Worm (Caenorhabditis elegans) whole organism, late embryonic: Measurements from ENCODE around the gene K07E1.1.

Experiments
- C08G9.2 ChIP-seq: sonication (generic microtip); optimal IDR thresholded peaks from 2 replicates; lab custom pipeline; 2016; ENCODE audit warnings: mild to moderate bottlenecking, missing genetic modification characterization, moderate library complexity, missing compliant biosample characterization
- C38D4.7 ChIP-seq: fragments of 200-800 bp; sonication (Bioruptor generic); optimal IDR thresholded peaks from 2 replicates; lab custom pipeline; 2018; ENCODE audit warnings: mild to moderate bottlenecking, missing genetic modification characterization, moderate library complexity, missing compliant biosample characterization
- F13H6.1 ChIP-seq: sonication (generic microtip); optimal IDR thresholded peaks from 2 replicates; lab custom pipeline; 2016; ENCODE audit warnings: missing genetic modification characterization, missing compliant biosample characterization
- K02D7.2 ChIP-seq: sonication (generic microtip); optimal IDR thresholded peaks from 2 replicates; lab custom pipeline; 2017; ENCODE audit warnings: mild to moderate bottlenecking, missing genetic modification characterization, missing compliant biosample characterization
- K09A11.1 ChIP-seq: sonication (generic microtip); optimal IDR thresholded peaks from 2 replicates; lab custom pipeline; 2017; ENCODE audit warnings: antibody characterized with exemption, mild to moderate bottlenecking, missing genetic modification characterization, missing compliant biosample characterization; ENCODE audit not compliant: insufficient read depth
- Y22D7AL.16 ChIP-seq: sonication (generic microtip); optimal IDR thresholded peaks from 2 replicates; lab custom pipeline; 2016; ENCODE audit warnings: missing genetic modification characterization, missing compliant biosample characterization
- ama-1 ChIP-seq: fragments of 150-350 bp; optimal IDR thresholded peaks from 2 replicates; lab custom pipeline; 2014
- ceh-2 ChIP-seq: sonication (generic microtip); optimal IDR thresholded peaks from 2 replicates; lab custom pipeline; 2016; ENCODE audit warnings: missing genotype, missing genetic modification characterization, missing compliant biosample characterization
- ceh-22 ChIP-seq: sonication (generic microtip); optimal IDR thresholded peaks from 2 replicates; lab custom pipeline; 2017; ENCODE audit warnings: missing biosample characterization, missing genetic modification characterization
- ceh-24 ChIP-seq: sonication (generic microtip); optimal IDR thresholded peaks from 2 replicates; lab custom pipeline; 2016; ENCODE audit warnings: mild to moderate bottlenecking, missing genetic modification characterization, missing compliant biosample characterization
- ceh-45 ChIP-seq: fragments of 200-800 bp; sonication (Bioruptor generic); IDR thresholded peaks from 2 replicates; pipeline ENCODE4 v1.3.6; 2022; ENCODE audit warnings: missing genetic modification reagents, missing genetic modification characterization, missing compliant biosample characterization
- ceh-48 ChIP-seq: sonication (generic microtip); optimal IDR thresholded peaks from 2 replicates; lab custom pipeline; 2016; ENCODE audit warnings: missing genetic modification characterization, inconsistent platforms, missing compliant biosample characterization
- ceh-6 ChIP-seq: fragments of 200-800 bp; sonication (Bioruptor generic); optimal IDR thresholded peaks from 2 replicates; lab custom pipeline; 2018; ENCODE audit warnings: mild to moderate bottlenecking, missing genetic modification characterization, missing compliant biosample characterization
- ceh-9 ChIP-seq: sonication (generic microtip); optimal IDR thresholded peaks from 2 replicates; lab custom pipeline; 2016; ENCODE audit warnings: mild to moderate bottlenecking, missing genetic modification characterization, inconsistent platforms, missing compliant biosample characterization
- elt-2 ChIP-seq: sonication (generic microtip); optimal IDR thresholded peaks from 2 replicates; lab custom pipeline; 2016; ENCODE audit warnings: missing genetic modification reagents, missing genetic modification characterization, missing compliant biosample characterization
- elt-4 ChIP-seq: sonication (generic microtip); optimal IDR thresholded peaks from 2 replicates; lab custom pipeline; 2016; ENCODE audit warnings: missing genetic modification characterization, missing compliant biosample characterization
- ets-4 ChIP-seq: sonication (generic microtip); optimal IDR thresholded peaks from 2 replicates; lab custom pipeline; 2016; ENCODE audit warnings: missing genetic modification characterization, missing compliant biosample characterization
- fkh-6 ChIP-seq: sonication (generic microtip); optimal IDR thresholded peaks from 2 replicates; lab custom pipeline; 2016; ENCODE audit warnings: missing genetic modification characterization, missing compliant biosample characterization
- hlh-6 ChIP-seq: sonication (generic microtip); optimal IDR thresholded peaks from 2 replicates; lab custom pipeline; 2016; ENCODE audit warnings: missing genotype, missing genetic modification characterization, missing compliant biosample characterization
- hlh-8 ChIP-seq: sonication (generic microtip); optimal IDR thresholded peaks from 2 replicates; lab custom pipeline; 2016; ENCODE audit warnings: missing genotype, missing genetic modification characterization, missing compliant biosample characterization
- lim-6 ChIP-seq: sonication (generic microtip); optimal IDR thresholded peaks from 2 replicates; lab custom pipeline; 2016; ENCODE audit warnings: missing genetic modification characterization, missing compliant biosample characterization
- mec-3 ChIP-seq: sonication (generic microtip); optimal IDR thresholded peaks from 2 replicates; lab custom pipeline; 2016; ENCODE audit warnings: borderline replicate concordance, missing genetic modification characterization, missing compliant biosample characterization
- nfya-1 ChIP-seq: sonication (generic microtip); optimal IDR thresholded peaks from 2 replicates; lab custom pipeline; 2017; ENCODE audit warnings: missing genetic modification characterization, mild to moderate bottlenecking, missing compliant biosample characterization, antibody characterized with exemption, moderate library complexity
- nhr-11 ChIP-seq: fragments of 150-350 bp; optimal IDR thresholded peaks from 2 replicates; lab custom pipeline; 2014; ENCODE audit warnings: missing biosample characterization, missing genetic modification characterization
- nhr-232 ChIP-seq: sonication (generic microtip); optimal IDR thresholded peaks from 2 replicates; lab custom pipeline; 2016; ENCODE audit warnings: missing genetic modification characterization, missing compliant biosample characterization
- npax-4 ChIP-seq: sonication (generic microtip); optimal IDR thresholded peaks from 2 replicates; lab custom pipeline; 2016; ENCODE audit warnings: missing genetic modification characterization, missing compliant biosample characterization
- pha-4 ChIP-seq: fragments of 150-350 bp; optimal IDR thresholded peaks from 2 replicates; lab custom pipeline; 2018; ENCODE audit warnings: missing biosample characterization, missing genetic modification reagents, missing genetic modification characterization
- ref-2 ChIP-seq: sonication (generic microtip); optimal IDR thresholded peaks from 2 replicates; lab custom pipeline; 2016; ENCODE audit warnings: missing genetic modification characterization, missing compliant biosample characterization
- rnt-1 ChIP-seq: sonication (generic microtip); optimal IDR thresholded peaks from 2 replicates; lab custom pipeline; 2016; ENCODE audit warnings: missing genetic modification characterization, missing compliant biosample characterization
- tbx-2 ChIP-seq: sonication (generic microtip); optimal IDR thresholded peaks from 2 replicates; lab custom pipeline; 2016; ENCODE audit warnings: missing genetic modification characterization, missing compliant biosample characterization
- ttx-3 ChIP-seq: sonication (generic microtip); optimal IDR thresholded peaks from 2 replicates; lab custom pipeline; 2016; ENCODE audit warnings: missing genetic modification reagents, missing genetic modification characterization, missing compliant biosample characterization
- unc-3 ChIP-seq, 2 experiments: fragments of 200-800 bp in 1 of 2; sonication (Bioruptor generic) in 1 of 2; sonication (generic microtip) in 1 of 2; conservative IDR thresholded peaks in 1 of 2; optimal IDR thresholded peaks in 1 of 2; 2 replicates each; pipeline versions ENCODE4 v1.3.6 to Lab custom; 2016 to 2022; ENCODE audit warnings: missing compliant biosample characterization in 2 of 2, missing genetic modification characterization in 2 of 2, missing genetic modification reagents in 1 of 2
- unc-86 ChIP-seq: sonication (generic microtip); optimal IDR thresholded peaks from 2 replicates; lab custom pipeline; 2016; ENCODE audit warnings: missing genetic modification characterization, missing compliant biosample characterization
- ztf-16 ChIP-seq: sonication (generic microtip); optimal IDR thresholded peaks from 2 replicates; lab custom pipeline; 2017; ENCODE audit warnings: missing genetic modification characterization, missing compliant biosample characterization

Gene K07E1.1

ce11 chrII:4527800-4528199, 23.1 kb upstream of the K07E1.1 start, which contains the start of gene sra-35:
Gene sra-35 (minus strand): TSS chrII:4527900.
- no peak for TF ChIP-seq nhr-232 (tag; lab: Kevin White, UChicago)
- TF ChIP-seq rnt-1 (tag; lab: Kevin White, UChicago) = no peak
- no peak for TF ChIP-seq ceh-24 (tag; lab: Kevin White, UChicago)
- TF ChIP-seq ceh-22 (tag; lab: Kevin White, UChicago) = no peak
- no peak for TF ChIP-seq unc-86 (tag; lab: Kevin White, UChicago)
- no peak for TF ChIP-seq pha-4 (tag; lab: Kevin White, UChicago)
- no peak for TF ChIP-seq tbx-2 (tag; lab: Kevin White, UChicago)
- no peak for TF ChIP-seq ama-1
- TF ChIP-seq ztf-16 (tag; lab: Kevin White, UChicago) = no peak
- no peak for TF ChIP-seq ttx-3 (tag; lab: Kevin White, UChicago)
- TF ChIP-seq C08G9.2 (tag; lab: Kevin White, UChicago) = no peak
- TF ChIP-seq F13H6.1 (tag; lab: Kevin White, UChicago) = no peak
- TF ChIP-seq ceh-45 (GFP tag; lab: Robert Waterston, UW) = no peak
- no peak for TF ChIP-seq npax-4
- TF ChIP-seq Y22D7AL.16 = no peak
- no peak for TF ChIP-seq nfya-1

ce11 chrII:4531880-4532279, 19.0 kb upstream of the K07E1.1 start, which contains the start of gene sra-32:
Gene sra-32 (minus strand): TSS chrII:4531980.
- TF ChIP-seq lim-6 (tag; lab: Kevin White, UChicago) (no peak), ztf-16 (tag; lab: Kevin White, UChicago) (no peak)

DNA sequence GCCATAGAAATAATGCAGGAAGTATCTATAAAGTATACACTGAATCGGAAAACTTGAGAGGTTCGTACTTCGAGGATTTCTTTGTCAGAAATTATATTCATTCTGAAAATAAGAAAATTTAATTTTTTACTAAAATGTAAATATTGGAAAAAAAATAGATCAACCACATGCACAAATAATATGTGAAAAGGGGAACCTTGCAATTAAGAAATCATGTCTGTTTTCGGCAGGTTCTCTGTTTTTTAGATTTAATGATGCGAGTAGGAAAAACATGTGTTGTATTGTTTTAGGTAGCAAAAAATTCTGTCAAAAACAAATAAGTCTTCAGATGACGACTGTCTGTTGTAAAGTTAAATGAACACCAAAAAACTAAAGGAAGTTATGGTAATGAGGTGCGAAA, 13.7 kb upstream of the K07E1.1 start, which contains the start of gene sra-33:
Gene sra-33, minus strand, starts transcription at position 101 of the 400 bp plus-strand sequence.
- no peak for TF ChIP-seq ets-4
- no peak for TF ChIP-seq ceh-2
- TF ChIP-seq ceh-48 (tag; lab: Kevin White, UChicago) = no peak
- no peak for TF ChIP-seq hlh-8 (tag; lab: Kevin White, UChicago)
- TF ChIP-seq ceh-6 = no peak
- no peak for TF ChIP-seq elt-2 (tag; lab: Kevin White, UChicago)
- TF ChIP-seq mec-3 (tag; lab: Kevin White, UChicago) = no peak
- TF ChIP-seq Y22D7AL.16 = no peak
- no peak for TF ChIP-seq ztf-16 (tag; lab: Kevin White, UChicago)
- no peak for TF ChIP-seq nhr-232 (tag; lab: Kevin White, UChicago)
- TF ChIP-seq rnt-1 (tag; lab: Kevin White, UChicago) = no peak

DNA sequence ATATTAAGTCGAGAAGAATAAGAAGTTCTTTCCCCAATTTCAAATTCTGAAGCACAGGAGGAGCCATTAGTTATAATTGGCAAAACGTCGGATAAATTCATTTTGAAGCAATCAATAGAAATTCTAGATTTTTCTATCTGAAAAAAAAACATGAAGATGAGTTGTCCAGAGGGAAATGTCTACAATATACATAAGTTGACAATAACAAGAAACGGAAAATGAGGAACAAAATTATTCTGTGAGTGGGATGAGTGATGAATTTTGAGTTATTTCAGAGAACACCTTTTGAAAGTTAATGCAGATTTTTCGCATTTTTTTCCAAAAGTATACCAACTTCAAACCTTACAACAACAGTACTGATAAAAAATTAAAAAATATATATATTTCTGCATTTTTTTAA, 10.3 kb upstream of the K07E1.1 start, which contains the start of gene sra-36:
Gene sra-36, minus strand, starts transcription at position 101 of the 400 bp plus-strand sequence.
- TF ChIP-seq ref-2 (no peak), fkh-6 (no peak), ceh-45 (GFP tag; lab: Robert Waterston, UW) (no peak), lim-6 (tag; lab: Kevin White, UChicago) (no peak), K09A11.1 (tag; lab: Kevin White, UChicago) (no peak), C38D4.7 (no peak), ceh-48 (tag; lab: Kevin White, UChicago) (no peak), unc-86 (tag; lab: Kevin White, UChicago) (no peak), K02D7.2 (tag; lab: Kevin White, UChicago) (no peak), hlh-8 (tag; lab: Kevin White, UChicago) (no peak), elt-4 (tag; lab: Kevin White, UChicago) (no peak), hlh-6 (no peak), ceh-9 (no peak), ztf-16 (tag; lab: Kevin White, UChicago) (no peak), unc-3 (GFP tag; conservative IDR thresholded peaks at IDR 0.05; lab: Robert Waterston, UW) (no peak), unc-3 (tag; optimal IDR thresholded peaks at IDR 0.05; lab: Kevin White, UChicago) (no peak), nhr-11 (tag; lab: Kevin White, UChicago) (no peak), mec-3 (tag; lab: Kevin White, UChicago) (no peak)
